Worm (Caenorhabditis elegans): ENCODE results near the gene Y43F8B.9.

DNA sequence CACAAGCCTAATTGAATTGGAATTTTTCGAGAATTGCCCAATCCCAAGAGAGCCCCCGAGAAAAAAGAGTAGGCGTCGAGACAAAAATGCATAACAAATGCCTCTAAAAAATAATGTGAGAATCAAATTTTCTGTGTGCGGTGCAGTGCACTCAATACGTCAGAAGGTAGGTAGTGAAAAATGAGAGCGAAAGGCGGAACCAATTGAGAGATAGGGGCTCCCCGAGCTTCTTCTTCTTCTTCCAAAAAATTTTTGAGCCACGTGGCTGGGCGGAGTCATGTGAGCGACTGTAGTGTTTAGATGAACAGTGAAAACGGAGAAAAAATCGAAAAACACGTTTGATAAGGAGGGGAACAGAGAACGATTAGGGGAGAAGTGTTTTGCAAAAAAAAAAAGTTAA, 46.6 kb downstream of the Y43F8B.9 start:
- no peak for TF ChIP-seq snpc-1.3 (tag; optimal IDR thresholded peaks at IDR 0.05; ENCODE audit: insufficient read depth)
- TF ChIP-seq madf-6 (GFP tag; IDR thresholded peaks at IDR 0.05): no peak
- no peak for TF ChIP-seq ceh-91 (GFP tag; IDR thresholded peaks at IDR 0.05)
- no peak for TF ChIP-seq zim-3 (tag; optimal IDR thresholded peaks at IDR 0.05)
- TF ChIP-seq ama-1 (optimal IDR thresholded peaks at IDR 0.05): no peak
- TF ChIP-seq ama-1 (GFP tag; optimal IDR thresholded peaks at IDR 0.05): no peak
- no peak for TF ChIP-seq xnd-1 (tag; optimal IDR thresholded peaks at IDR 0.05)
- TF ChIP-seq cebp-2 (GFP tag; IDR thresholded peaks at IDR 0.05): no peak
